Fruit fly (Drosophila melanogaster): ENCODE measurements around the gene CG14671.

DNA sequence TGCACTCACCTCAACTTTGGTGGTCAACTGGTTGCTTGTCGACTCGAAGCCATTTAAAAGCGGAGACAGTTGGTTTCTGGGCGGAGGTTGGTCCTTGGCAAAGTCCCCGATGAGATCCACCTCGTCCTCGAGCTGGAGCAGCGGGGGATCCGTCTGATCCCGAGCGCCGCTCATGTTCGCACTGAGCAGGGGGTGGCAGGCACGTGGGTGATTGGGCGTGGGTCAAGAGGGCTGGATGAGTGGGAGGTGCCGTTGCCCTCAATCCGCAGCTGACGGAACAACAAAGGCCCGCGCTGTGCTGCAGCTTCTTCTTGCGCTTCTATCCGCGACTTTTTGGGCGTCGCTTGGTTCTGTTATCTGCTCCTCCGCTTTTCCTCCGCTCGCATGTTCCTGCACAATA, 1.7 kb downstream of the CG14671 start:
- TF ChIP-seq ttk (optimal IDR thresholded peaks at IDR 0.05) (no peak), Myc (optimal IDR thresholded peaks at IDR 0.05) (no peak), Sin3A (optimal IDR thresholded peaks at IDR 0.05) (no peak), psq (optimal IDR thresholded peaks at IDR 0.05) (no peak), h (optimal IDR thresholded peaks at IDR 0.05) (no peak)
